Worm (Caenorhabditis elegans) whole organism, L2 larva: ENCODE results near the gene F52C6.2.

Experiments used
- R02D3.7 ChIP-seq: fragments of 150-350 bp; optimal IDR thresholded peaks from 2 replicates; lab custom pipeline; 2014; ENCODE audit warnings: missing biosample characterization, missing genetic modification characterization
- Y55F3AM.14 ChIP-seq: fragments of 200-800 bp; sonication (Bioruptor generic); optimal IDR thresholded peaks from 2 replicates; lab custom pipeline; 2018; ENCODE audit warnings: mild to moderate bottlenecking, missing genetic modification characterization, missing compliant biosample characterization
- ZK546.5 ChIP-seq: sonication (generic microtip); optimal IDR thresholded peaks from 2 replicates; lab custom pipeline; 2017; ENCODE audit warnings: missing biosample characterization, missing genetic modification characterization
- alr-1 ChIP-seq: fragments of 150-350 bp; optimal IDR thresholded peaks from 2 replicates; lab custom pipeline; 2014; ENCODE audit warnings: missing biosample characterization, missing genetic modification characterization
- aly-2 ChIP-seq: fragments of 150-350 bp; optimal IDR thresholded peaks from 2 replicates; lab custom pipeline; 2014; ENCODE audit warnings: missing biosample characterization, missing genetic modification characterization
- ama-1 ChIP-seq: fragments of 150-350 bp; optimal IDR thresholded peaks from 2 replicates; lab custom pipeline; 2018; ENCODE audit warnings: inconsistent platforms
- blmp-1 ChIP-seq: sonication (generic microtip); optimal IDR thresholded peaks from 2 replicates; lab custom pipeline; 2017; ENCODE audit warnings: missing genetic modification characterization, mild to moderate bottlenecking, missing compliant biosample characterization, antibody characterized with exemption, moderate library complexity; ENCODE audit not compliant: insufficient read depth
- ceh-16 ChIP-seq: fragments of 150-350 bp; optimal IDR thresholded peaks from 2 replicates; lab custom pipeline; 2014; ENCODE audit warnings: missing biosample characterization, missing genetic modification characterization
- ceh-82 ChIP-seq: fragments of 150-350 bp; optimal IDR thresholded peaks from 2 replicates; lab custom pipeline; 2014; ENCODE audit warnings: missing biosample characterization, missing genetic modification characterization
- crh-2 ChIP-seq: sonication (generic microtip); optimal IDR thresholded peaks from 2 replicates; lab custom pipeline; 2017; ENCODE audit warnings: missing biosample characterization, missing genetic modification characterization
- dmd-4 ChIP-seq: sonication (generic microtip); optimal IDR thresholded peaks from 2 replicates; lab custom pipeline; 2017; ENCODE audit warnings: missing biosample characterization, missing genetic modification characterization
- egl-27 ChIP-seq: sonication (generic microtip); optimal IDR thresholded peaks from 3 replicates; lab custom pipeline; 2017; ENCODE audit warnings: missing biosample characterization, missing genetic modification reagents, missing genetic modification characterization
- elt-3 ChIP-seq: sonication (generic microtip); optimal IDR thresholded peaks from 2 replicates; lab custom pipeline; 2017; ENCODE audit warnings: missing biosample characterization, missing genetic modification characterization
- fos-1 ChIP-seq: fragments of 150-350 bp; optimal IDR thresholded peaks from 2 replicates; lab custom pipeline; 2014; ENCODE audit warnings: missing biosample characterization, missing genetic modification characterization
- gmeb-1 ChIP-seq: fragments of 150-350 bp; optimal IDR thresholded peaks from 2 replicates; lab custom pipeline; 2014; ENCODE audit warnings: missing biosample characterization, missing genetic modification characterization
- lin-11 ChIP-seq: fragments of 150-350 bp; sonication (generic microtip); optimal IDR thresholded peaks from 2 replicates; lab custom pipeline; 2014; ENCODE audit warnings: missing biosample characterization, missing genetic modification characterization, inconsistent platforms, mixed read lengths
- lin-13 ChIP-seq: fragments of 150-350 bp; optimal IDR thresholded peaks from 2 replicates; lab custom pipeline; 2014; ENCODE audit warnings: missing biosample characterization, missing genetic modification reagents, missing genetic modification characterization
- lsy-2 ChIP-seq, 2 experiments: fragments of 150-350 bp in 1 of 2; sonication (generic microtip) in 1 of 2; optimal IDR thresholded peaks; 2 replicates each; lab custom pipeline; 2014 to 2017; ENCODE audit warnings: missing biosample characterization in 2 of 2, missing genetic modification characterization in 2 of 2
- mab-5 ChIP-seq: fragments of 150-350 bp; optimal IDR thresholded peaks from 2 replicates; lab custom pipeline; 2014; ENCODE audit warnings: missing biosample characterization, missing genetic modification characterization
- mbf-1 ChIP-seq: sonication (generic microtip); optimal IDR thresholded peaks from 2 replicates; lab custom pipeline; 2017; ENCODE audit warnings: missing biosample characterization, missing genetic modification characterization
- mdl-1 ChIP-seq, 2 experiments: fragments of 150-350 bp in 1 of 2; sonication (generic microtip) in 1 of 2; optimal IDR thresholded peaks; 2 replicates each; lab custom pipeline; 2017; ENCODE audit warnings: missing biosample characterization in 2 of 2, missing genetic modification characterization in 2 of 2
- nhr-10 ChIP-seq: sonication (generic microtip); optimal IDR thresholded peaks from 2 replicates; lab custom pipeline; 2017; ENCODE audit warnings: missing biosample characterization, missing genetic modification characterization
- nhr-11 ChIP-seq: fragments of 150-350 bp; optimal IDR thresholded peaks from 2 replicates; lab custom pipeline; 2014; ENCODE audit warnings: missing biosample characterization, missing genetic modification characterization
- nhr-12 ChIP-seq: fragments of 150-350 bp; optimal IDR thresholded peaks from 2 replicates; lab custom pipeline; 2014; ENCODE audit warnings: missing biosample characterization, missing genetic modification characterization
- nhr-129 ChIP-seq: fragments of 150-350 bp; optimal IDR thresholded peaks from 2 replicates; lab custom pipeline; 2014; ENCODE audit warnings: missing biosample characterization, missing genetic modification characterization
- nhr-23 ChIP-seq: fragments of 150-350 bp; optimal IDR thresholded peaks from 2 replicates; lab custom pipeline; 2014; ENCODE audit warnings: missing biosample characterization, missing genetic modification reagents, missing genetic modification characterization
- nhr-6 ChIP-seq: fragments of 150-350 bp; optimal IDR thresholded peaks from 2 replicates; lab custom pipeline; 2014; ENCODE audit warnings: missing biosample characterization, missing genetic modification characterization
- nhr-77 ChIP-seq: fragments of 150-350 bp; optimal IDR thresholded peaks from 2 replicates; lab custom pipeline; 2014; ENCODE audit warnings: missing biosample characterization, missing genetic modification characterization
- sem-4 ChIP-seq: fragments of 150-350 bp; optimal IDR thresholded peaks from 2 replicates; lab custom pipeline; 2014; ENCODE audit warnings: missing biosample characterization, missing genetic modification reagents, missing genetic modification characterization
- skn-1 ChIP-seq: sonication (generic microtip); optimal IDR thresholded peaks from 2 replicates; lab custom pipeline; 2017; ENCODE audit warnings: missing biosample characterization, missing genetic modification characterization
- sma-3 ChIP-seq: sonication (generic microtip); optimal IDR thresholded peaks from 2 replicates; lab custom pipeline; 2016; ENCODE audit warnings: missing genetic modification reagents, missing genetic modification characterization, missing compliant biosample characterization
- snpc-4 ChIP-seq: fragments of 150-350 bp; optimal IDR thresholded peaks from 2 replicates; lab custom pipeline; 2014; ENCODE audit warnings: missing biosample characterization, missing genetic modification characterization
- unc-62 ChIP-seq: fragments of 150-350 bp; optimal IDR thresholded peaks from 2 replicates; lab custom pipeline; 2014; ENCODE audit warnings: missing biosample characterization, missing genetic modification reagents, missing genetic modification characterization
- zag-1 ChIP-seq: fragments of 150-350 bp; optimal IDR thresholded peaks from 2 replicates; lab custom pipeline; 2014; ENCODE audit warnings: missing biosample characterization, missing genetic modification characterization
- ztf-11 ChIP-seq: sonication (generic microtip); optimal IDR thresholded peaks from 2 replicates; lab custom pipeline; 2017; ENCODE audit warnings: missing biosample characterization, missing genetic modification characterization

The F52C6.2 gene

ce11 chrII:1926162-1926561, at the start of gene F52C6.2:
F52C6.2 (plus strand) TSS chrII:1926462.
- no peak for TF ChIP-seq nhr-12 (tag; lab: Kevin White, UChicago)
- TF ChIP-seq crh-2 (tag; lab: Kevin White, UChicago), result no peak
- TF ChIP-seq snpc-4 (tag; lab: Kevin White, UChicago), result no peak
- no peak for TF ChIP-seq zag-1 (tag; lab: Kevin White, UChicago)

ce11 chrII:1878663-1879062, 47.6 kb upstream of the F52C6.2 start, which contains the start of gene math-16:
math-16 (minus strand) TSS chrII:1878763.
- TF ChIP-seq snpc-4 (tag; lab: Kevin White, UChicago) (no peak), crh-2 (tag; lab: Kevin White, UChicago) (no peak), zag-1 (tag; lab: Kevin White, UChicago) (no peak), mbf-1 (tag; lab: Kevin White, UChicago) (no peak), egl-27 (tag; lab: Kevin White, UChicago) (no peak), nhr-12 (tag; lab: Kevin White, UChicago) (no peak), lin-13 (no peak), nhr-11 (tag; lab: Kevin White, UChicago) (no peak), ZK546.5 (tag; lab: Kevin White, UChicago) (no peak), mdl-1 (tag; optimal IDR thresholded peaks at IDR 0.05; lab: Kevin White, UChicago) (no peak), skn-1 (tag; lab: Kevin White, UChicago) (no peak), sem-4 (no peak), sma-3 (GFP tag; lab: Kevin White, UChicago) (no peak), elt-3 (tag; lab: Kevin White, UChicago) (no peak)

ce11 chrII:1882705-1883104, 43.6 kb upstream of the F52C6.2 start, which contains the start of gene math-5:
math-5 (minus strand) TSS chrII:1882805.
- TF ChIP-seq lin-11 (tag; lab: Kevin White, UChicago), result no peak
- TF ChIP-seq mab-5, result no peak
- no peak for TF ChIP-seq skn-1 (tag; lab: Kevin White, UChicago)
- no peak for TF ChIP-seq blmp-1 (tag; lab: Kevin White, UChicago)
- no peak for TF ChIP-seq nhr-23
- no peak for TF ChIP-seq egl-27 (tag; lab: Kevin White, UChicago)
- TF ChIP-seq nhr-12 (tag; lab: Kevin White, UChicago), result no peak
- TF ChIP-seq nhr-77 (tag; lab: Kevin White, UChicago), result no peak
- TF ChIP-seq nhr-10, result no peak

- TF ChIP-seq R02D3.7 (tag; lab: Kevin White, UChicago), result no peak
- no peak for TF ChIP-seq dmd-4 (tag; lab: Kevin White, UChicago)
- TF ChIP-seq ztf-11, result no peak
- no peak for TF ChIP-seq fos-1
- TF ChIP-seq ceh-16, result no peak
- no peak for TF ChIP-seq nhr-77 (tag; lab: Kevin White, UChicago)
- no peak for TF ChIP-seq snpc-4 (tag; lab: Kevin White, UChicago)
- no peak for TF ChIP-seq egl-27 (tag; lab: Kevin White, UChicago)
- no peak for TF ChIP-seq alr-1
- no peak for TF ChIP-seq skn-1 (tag; lab: Kevin White, UChicago)
- TF ChIP-seq ceh-82, result no peak
- TF ChIP-seq ama-1, result no peak
- TF ChIP-seq elt-3 (tag; lab: Kevin White, UChicago), result no peak
These were observed 41.6 kb upstream of the F52C6.2 start, which contains the start of gene math-6 for ce11 chrII:1884635-1885034. math-6 (minus strand) TSS chrII:1884735.

- no peak for TF ChIP-seq egl-27 (tag; lab: Kevin White, UChicago)
- no peak for TF ChIP-seq R02D3.7 (tag; lab: Kevin White, UChicago)
- no peak for TF ChIP-seq mbf-1 (tag; lab: Kevin White, UChicago)
- no peak for TF ChIP-seq crh-2 (tag; lab: Kevin White, UChicago)
- TF ChIP-seq nhr-129 (tag; lab: Kevin White, UChicago), result no peak
- TF ChIP-seq elt-3 (tag; lab: Kevin White, UChicago), result no peak
These were observed 39.9 kb upstream of the F52C6.2 start, which contains the start of gene math-7 for ce11 chrII:1886379-1886778. math-7 (minus strand) TSS chrII:1886479.

- no peak for TF ChIP-seq unc-62 (GFP tag; lab: Kevin White, UChicago)
- no peak for TF ChIP-seq mbf-1 (tag; lab: Kevin White, UChicago)
- no peak for TF ChIP-seq mab-5
- no peak for TF ChIP-seq mdl-1 (tag; optimal IDR thresholded peaks at IDR 0.05; lab: Kevin White, UChicago)
- no peak for TF ChIP-seq gmeb-1
- TF ChIP-seq Y55F3AM.14 (GFP tag; lab: Kevin White, UChicago), result no peak
- TF ChIP-seq nhr-77 (tag; lab: Kevin White, UChicago), result no peak
- no peak for TF ChIP-seq snpc-4 (tag; lab: Kevin White, UChicago)
- no peak for TF ChIP-seq lsy-2 (tag; optimal IDR thresholded peaks at IDR 0.05; lab: Kevin White, UChicago)
- no peak for TF ChIP-seq ceh-82
- no peak for TF ChIP-seq aly-2 (tag; lab: Kevin White, UChicago)
- no peak for TF ChIP-seq nhr-6 (tag; lab: Kevin White, UChicago)
These were observed 37.2 kb upstream of the F52C6.2 start, which contains the start of gene math-8 for ce11 chrII:1889071-1889470. math-8 (minus strand) TSS chrII:1889171.
